ENCODE assay signal across 3 fruit fly cellular contexts in the genomic region with DNA sequence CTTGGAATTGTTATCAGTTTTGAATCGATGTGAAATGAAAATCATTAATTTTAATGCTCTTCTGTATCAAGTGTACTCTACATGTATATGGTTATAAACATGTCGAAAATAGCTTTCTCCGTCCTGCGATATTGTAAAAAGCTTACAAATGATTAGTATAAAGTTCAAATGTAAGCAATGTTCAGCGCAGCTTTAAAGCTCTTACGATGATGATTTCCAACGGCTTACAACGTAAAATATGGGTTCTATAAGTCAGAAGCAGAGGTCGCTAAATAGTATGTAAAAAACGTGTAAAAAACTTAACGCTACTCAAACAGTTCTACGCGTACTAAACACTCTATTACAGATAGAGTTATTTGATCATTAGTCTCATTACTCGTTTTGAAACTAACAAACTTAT.
TF ChIP-seq lines count a peak whose summit lies in the region.

No protein-coding gene starts in this region.

- TF ChIP-seq CTCF in S2 (optimal IDR thresholded peaks at IDR 0.05; lab: Kevin White, UChicago), result peak; percentile 80
- peak; percentile 94 for TF ChIP-seq CTCF in whole organism, embryonic (GFP tag; optimal IDR thresholded peaks at IDR 0.05; lab: Kevin White, UChicago)

TF ChIP-seq in whole organism, adult, 20 proteins besides CTCF, POLR2A, EP300 and RAD21:
- TF ChIP-seq CG7045 (GFP tag; optimal IDR thresholded peaks at IDR 0.05; lab: Kevin White, UChicago) (no peak), bab1 (GFP tag; optimal IDR thresholded peaks at IDR 0.05; lab: Kevin White, UChicago) (peak; percentile 2)

TF ChIP-seq in whole organism, embryonic, 481 proteins besides CTCF, POLR2A, EP300 and RAD21 (continues in another document):
- TF ChIP-seq CG9727 (GFP tag; optimal IDR thresholded peaks at IDR 0.05; lab: Kevin White, UChicago) (no peak), bbx (GFP tag; IDR thresholded peaks at IDR 0.05; lab: Robert Waterston, UW; ENCODE audit: partially characterized antibody) (peak; percentile 63), Ssrp (tag; optimal IDR thresholded peaks at IDR 0.05; lab: Kevin White, UChicago) (no peak), Vsx1 (GFP tag; optimal IDR thresholded peaks at IDR 0.05; lab: Kevin White, UChicago) (no peak), jing (GFP tag; optimal IDR thresholded peaks at IDR 0.05; lab: Kevin White, UChicago) (no peak), CG11696 (GFP tag; IDR thresholded peaks at IDR 0.05; lab: Robert Waterston, UW) (no peak), dmrt11E (tag; optimal IDR thresholded peaks at IDR 0.05; lab: Kevin White, UChicago) (no peak), CG30403 (GFP tag; optimal IDR thresholded peaks at IDR 0.05; lab: Kevin White, UChicago) (no peak), sens (GFP tag; lab: Kevin White, UChicago) (peak; percentile 16), eyg (GFP tag; optimal IDR thresholded peaks at IDR 0.05; lab: Kevin White, UChicago) (no peak), Bgb (GFP tag; IDR thresholded peaks at IDR 0.05; lab: Robert Waterston, UW; ENCODE audit: partially characterized antibody) (peak; percentile 88), fu2 (GFP tag; optimal IDR thresholded peaks at IDR 0.05; lab: Kevin White, UChicago) (no peak), gce (GFP tag; IDR thresholded peaks at IDR 0.05; lab: Robert Waterston, UW) (no peak), CG3407 (GFP tag; optimal IDR thresholded peaks at IDR 0.05; lab: Kevin White, UChicago) (no peak), dm (GFP tag; optimal IDR thresholded peaks at IDR 0.05; lab: Kevin White, UChicago) (no peak), pho (GFP tag; optimal IDR thresholded peaks at IDR 0.05; lab: Kevin White, UChicago) (peak; percentile 30), CG1024 (GFP tag; IDR thresholded peaks at IDR 0.05; lab: Robert Waterston, UW) (no peak), da (GFP tag; optimal IDR thresholded peaks at IDR 0.05; lab: Kevin White, UChicago) (no peak), CrebB (tag; optimal IDR thresholded peaks at IDR 0.05; lab: Kevin White, UChicago) (no peak), fd96Cb (tag; optimal IDR thresholded peaks at IDR 0.05; lab: Kevin White, UChicago) (no peak), CG42726 (GFP tag; IDR thresholded peaks at IDR 0.05; lab: Robert Waterston, UW; ENCODE audit: partially characterized antibody) (peak; percentile 84), peb (GFP tag; IDR thresholded peaks at IDR 0.05; lab: Robert Waterston, UW) (no peak), danr (GFP tag; IDR thresholded peaks at IDR 0.05; lab: Robert Waterston, UW) (no peak), Atf-2 (GFP tag; optimal IDR thresholded peaks at IDR 0.05; lab: Kevin White, UChicago) (no peak), tll (GFP tag; optimal IDR thresholded peaks at IDR 0.05; lab: Kevin White, UChicago) (no peak), NC2α (GFP tag; optimal IDR thresholded peaks at IDR 0.05; lab: Kevin White, UChicago) (no peak), bcd (GFP tag; optimal IDR thresholded peaks at IDR 0.05; lab: Kevin White, UChicago) (peak; percentile 41), CG15011 (GFP tag; optimal IDR thresholded peaks at IDR 0.05; lab: Kevin White, UChicago) (no peak), z (GFP tag; IDR thresholded peaks at IDR 0.05; lab: Robert Waterston, UW) (no peak), CG32772 (GFP tag; IDR thresholded peaks at IDR 0.05; lab: Robert Waterston, UW) (no peak), NC2β (GFP tag; optimal IDR thresholded peaks at IDR 0.05; lab: Kevin White, UChicago) (no peak), amos (GFP tag; IDR thresholded peaks at IDR 0.05; lab: Robert Waterston, UW; ENCODE audit: partially characterized antibody) (peak; percentile 65), PHDP (tag; optimal IDR thresholded peaks at IDR 0.05; lab: Kevin White, UChicago) (no peak), rib (GFP tag; IDR thresholded peaks at IDR 0.05; lab: Robert Waterston, UW) (no peak), Drgx (GFP tag; IDR thresholded peaks at IDR 0.05; lab: Robert Waterston, UW) (no peak), Sox100B (GFP tag; optimal IDR thresholded peaks at IDR 0.05; lab: Kevin White, UChicago) (no peak), BEAF-32 (GFP tag; optimal IDR thresholded peaks at IDR 0.05; lab: Kevin White, UChicago) (peak; percentile 1), dmrt99B (tag; optimal IDR thresholded peaks at IDR 0.05; lab: Kevin White, UChicago) (no peak), CG7928 (GFP tag; optimal IDR thresholded peaks at IDR 0.05; lab: Kevin White, UChicago) (no peak), Jarid2 (GFP tag; optimal IDR thresholded peaks at IDR 0.05; lab: Kevin White, UChicago) (no peak), CG15696 (tag; optimal IDR thresholded peaks at IDR 0.05; lab: Kevin White, UChicago) (no peak), cg (GFP tag; optimal IDR thresholded peaks at IDR 0.05; lab: Kevin White, UChicago) (no peak), chinmo (GFP tag; IDR thresholded peaks at IDR 0.05; lab: Robert Waterston, UW; ENCODE audit: partially characterized antibody) (0 out of 4 replicates have a peak, but pooled peaks have one; percentile 50), Chrac-16 (GFP tag; optimal IDR thresholded peaks at IDR 0.05; lab: Kevin White, UChicago) (no peak), pzg (GFP tag; optimal IDR thresholded peaks at IDR 0.05; lab: Kevin White, UChicago) (no peak), knrl (GFP tag; IDR thresholded peaks at IDR 0.05; lab: Robert Waterston, UW; ENCODE audit: partially characterized antibody) (peak; percentile 73), TFAM (GFP tag; optimal IDR thresholded peaks at IDR 0.05; lab: Kevin White, UChicago) (no peak), CG2889 (GFP tag; IDR thresholded peaks at IDR 0.05; lab: Robert Waterston, UW) (no peak), Bdp1 (GFP tag; optimal IDR thresholded peaks at IDR 0.05; lab: Kevin White, UChicago) (peak; percentile 52), sna (GFP tag; IDR thresholded peaks at IDR 0.05; lab: Robert Waterston, UW; ENCODE audit: partially characterized antibody) (no peak), dan (GFP tag; IDR thresholded peaks at IDR 0.05; lab: Robert Waterston, UW) (no peak), MESR4 (GFP tag; optimal IDR thresholded peaks at IDR 0.05; lab: Kevin White, UChicago) (no peak), MTF-1 (GFP tag; optimal IDR thresholded peaks at IDR 0.05; lab: Kevin White, UChicago; ENCODE audit: borderline replicate concordance) (no peak), HLH54F (GFP tag; optimal IDR thresholded peaks at IDR 0.05; lab: Kevin White, UChicago) (peak; percentile 3), Hr39 (optimal IDR thresholded peaks at IDR 0.05; lab: Kevin White, UChicago) (no peak), CG17568 (GFP tag; optimal IDR thresholded peaks at IDR 0.05; lab: Kevin White, UChicago) (no peak), ssp (GFP tag; IDR thresholded peaks at IDR 0.05; lab: Robert Waterston, UW) (no peak), Scr (GFP tag; IDR thresholded peaks at IDR 0.05; lab: Robert Waterston, UW; ENCODE audit: partially characterized antibody) (peak; percentile 39), wek (GFP tag; optimal IDR thresholded peaks at IDR 0.05; lab: Kevin White, UChicago) (no peak), emc (GFP tag; optimal IDR thresholded peaks at IDR 0.05; lab: Kevin White, UChicago) (no peak), Doc3 (GFP tag; IDR thresholded peaks at IDR 0.05; lab: Robert Waterston, UW; ENCODE audit: partially characterized antibody) (no peak), Oli (tag; optimal IDR thresholded peaks at IDR 0.05; lab: Kevin White, UChicago) (no peak), CG4854 (GFP tag; optimal IDR thresholded peaks at IDR 0.05; lab: Kevin White, UChicago) (peak; percentile 17), cad (GFP tag; optimal IDR thresholded peaks at IDR 0.05; lab: Kevin White, UChicago) (no peak), Nf-YC (tag; optimal IDR thresholded peaks at IDR 0.05; lab: Kevin White, UChicago) (no peak), Ptx1 (GFP tag; IDR thresholded peaks at IDR 0.05; lab: Robert Waterston, UW) (no peak), kay (GFP tag; optimal IDR thresholded peaks at IDR 0.05; lab: Kevin White, UChicago) (no peak), CG2199 (GFP tag; IDR thresholded peaks at IDR 0.05; lab: Robert Waterston, UW) (peak; percentile 87), CG14667 (GFP tag; IDR thresholded peaks at IDR 0.05; lab: Robert Waterston, UW) (no peak), CG13287 (GFP tag; IDR thresholded peaks at IDR 0.05; lab: Robert Waterston, UW; ENCODE audit: partially characterized antibody) (peak; percentile 51; the same call in 1 of the 2 replicates), ATbp (GFP tag; optimal IDR thresholded peaks at IDR 0.05; lab: Kevin White, UChicago) (no peak), CG2120 (GFP tag; optimal IDR thresholded peaks at IDR 0.05; lab: Kevin White, UChicago) (peak; percentile 15), CG9797 (GFP tag; optimal IDR thresholded peaks at IDR 0.05; lab: Kevin White, UChicago) (no peak), CG18764 (GFP tag; optimal IDR thresholded peaks at IDR 0.05; lab: Kevin White, UChicago) (no peak), dpn (GFP tag; optimal IDR thresholded peaks at IDR 0.05; lab: Kevin White, UChicago) (peak in 1 of 2 experiments; percentile 13), gfzf (GFP tag; optimal IDR thresholded peaks at IDR 0.05; lab: Kevin White, UChicago) (no peak), CG18476 (GFP tag; optimal IDR thresholded peaks at IDR 0.05; lab: Kevin White, UChicago) (no peak), CG11247 (GFP tag; IDR thresholded peaks at IDR 0.05; lab: Robert Waterston, UW) (no peak), wdn (GFP tag; IDR thresholded peaks at IDR 0.05; lab: Robert Waterston, UW) (no peak), CG6765 (GFP tag; optimal IDR thresholded peaks at IDR 0.05; lab: Kevin White, UChicago) (no peak), CG33213 (GFP tag; optimal IDR thresholded peaks at IDR 0.05; lab: Kevin White, UChicago) (peak; percentile 34), E2f1 (GFP tag; IDR thresholded peaks at IDR 0.05; lab: Robert Waterston, UW) (no peak), HmgZ (tag; optimal IDR thresholded peaks at IDR 0.05; lab: Kevin White, UChicago) (peak; percentile 57), odd (GFP tag; optimal IDR thresholded peaks at IDR 0.05; lab: Kevin White, UChicago) (no peak), Med (GFP tag; lab: Kevin White, UChicago) (peak; percentile 89)
